Fruit fly (Drosophila melanogaster): ENCODE results near the gene CG10063.

- TF ChIP-seq pad (GFP tag; optimal IDR thresholded peaks at IDR 0.05) (no peak), cnc (optimal IDR thresholded peaks at IDR 0.05) (no peak), CG5204 (GFP tag; optimal IDR thresholded peaks at IDR 0.05) (no peak), Hr96 (GFP tag; optimal IDR thresholded peaks at IDR 0.05) (no peak), ovo (GFP tag; optimal IDR thresholded peaks at IDR 0.05) (no peak), Mnt (GFP tag; optimal IDR thresholded peaks at IDR 0.05) (no peak), tj (GFP tag; optimal IDR thresholded peaks at IDR 0.05) (no peak), CG7101 (tag; optimal IDR thresholded peaks at IDR 0.05) (no peak), Clk (GFP tag; optimal IDR thresholded peaks at IDR 0.05) (no peak), cic (GFP tag; optimal IDR thresholded peaks at IDR 0.05) (no peak), kay (GFP tag; ENCODE audit: borderline replicate concordance) (no peak), bab1 (GFP tag; optimal IDR thresholded peaks at IDR 0.05) (no peak), Crg-1 (GFP tag; optimal IDR thresholded peaks at IDR 0.05) (no peak)
Measured at dm6 chr3L:6931850-6932249, 40.4 kb downstream of the CG10063 start, which contains the start of gene CG45413.
